Worm (Caenorhabditis elegans) whole organism, L2 larva: Measurements from ENCODE around the gene mdt-11.
"Not testable (repeated sequence)": the region's sequence is repeated elsewhere in the genome, so short reads cannot be mapped to it uniquely, and the experiment has no call there.

Source experiments
- C34F6.9 ChIP-seq: fragments of 150-350 bp; optimal IDR thresholded peaks from 2 replicates; lab custom pipeline; 2014; ENCODE audit warnings: missing biosample characterization, missing genetic modification characterization
- F13H6.1 ChIP-seq: sonication (generic microtip); optimal IDR thresholded peaks from 2 replicates; lab custom pipeline; 2016; ENCODE audit warnings: missing genetic modification characterization, missing compliant biosample characterization
- Y55F3AM.14 ChIP-seq: fragments of 200-800 bp; sonication (Bioruptor generic); optimal IDR thresholded peaks from 2 replicates; lab custom pipeline; 2018; ENCODE audit warnings: mild to moderate bottlenecking, missing genetic modification characterization, missing compliant biosample characterization
- ZK546.5 ChIP-seq: sonication (generic microtip); optimal IDR thresholded peaks from 2 replicates; lab custom pipeline; 2017; ENCODE audit warnings: missing biosample characterization, missing genetic modification characterization
- alr-1 ChIP-seq: fragments of 150-350 bp; optimal IDR thresholded peaks from 2 replicates; lab custom pipeline; 2014; ENCODE audit warnings: missing biosample characterization, missing genetic modification characterization
- ceh-82 ChIP-seq: fragments of 150-350 bp; optimal IDR thresholded peaks from 2 replicates; lab custom pipeline; 2014; ENCODE audit warnings: missing biosample characterization, missing genetic modification characterization
- crh-2 ChIP-seq: sonication (generic microtip); optimal IDR thresholded peaks from 2 replicates; lab custom pipeline; 2017; ENCODE audit warnings: missing biosample characterization, missing genetic modification characterization
- egl-27 ChIP-seq: sonication (generic microtip); optimal IDR thresholded peaks from 3 replicates; lab custom pipeline; 2017; ENCODE audit warnings: missing biosample characterization, missing genetic modification reagents, missing genetic modification characterization
- elt-1 ChIP-seq: fragments of 150-350 bp; optimal IDR thresholded peaks from 2 replicates; lab custom pipeline; 2014; ENCODE audit warnings: missing biosample characterization, missing genetic modification characterization
- fos-1 ChIP-seq: fragments of 150-350 bp; optimal IDR thresholded peaks from 2 replicates; lab custom pipeline; 2014; ENCODE audit warnings: missing biosample characterization, missing genetic modification characterization
- gmeb-1 ChIP-seq: fragments of 150-350 bp; optimal IDR thresholded peaks from 2 replicates; lab custom pipeline; 2014; ENCODE audit warnings: missing biosample characterization, missing genetic modification characterization
- lin-11 ChIP-seq: fragments of 150-350 bp; sonication (generic microtip); optimal IDR thresholded peaks from 2 replicates; lab custom pipeline; 2014; ENCODE audit warnings: missing biosample characterization, missing genetic modification characterization, inconsistent platforms, mixed read lengths
- lin-13 ChIP-seq: fragments of 150-350 bp; optimal IDR thresholded peaks from 2 replicates; lab custom pipeline; 2014; ENCODE audit warnings: missing biosample characterization, missing genetic modification reagents, missing genetic modification characterization
- lsy-2 ChIP-seq, 2 experiments: fragments of 150-350 bp in 1 of 2; sonication (generic microtip) in 1 of 2; optimal IDR thresholded peaks; 2 replicates each; lab custom pipeline; 2014 to 2017; ENCODE audit warnings: missing biosample characterization in 2 of 2, missing genetic modification characterization in 2 of 2
- mab-5 ChIP-seq: fragments of 150-350 bp; optimal IDR thresholded peaks from 2 replicates; lab custom pipeline; 2014; ENCODE audit warnings: missing biosample characterization, missing genetic modification characterization
- mbf-1 ChIP-seq: sonication (generic microtip); optimal IDR thresholded peaks from 2 replicates; lab custom pipeline; 2017; ENCODE audit warnings: missing biosample characterization, missing genetic modification characterization
- mdl-1 ChIP-seq, 2 experiments: fragments of 150-350 bp in 1 of 2; sonication (generic microtip) in 1 of 2; optimal IDR thresholded peaks; 2 replicates each; lab custom pipeline; 2017; ENCODE audit warnings: missing biosample characterization in 2 of 2, missing genetic modification characterization in 2 of 2
- nhr-11 ChIP-seq: fragments of 150-350 bp; optimal IDR thresholded peaks from 2 replicates; lab custom pipeline; 2014; ENCODE audit warnings: missing biosample characterization, missing genetic modification characterization
- nhr-12 ChIP-seq: fragments of 150-350 bp; optimal IDR thresholded peaks from 2 replicates; lab custom pipeline; 2014; ENCODE audit warnings: missing biosample characterization, missing genetic modification characterization
- nhr-129 ChIP-seq: fragments of 150-350 bp; optimal IDR thresholded peaks from 2 replicates; lab custom pipeline; 2014; ENCODE audit warnings: missing biosample characterization, missing genetic modification characterization
- nhr-21 ChIP-seq: fragments of 150-350 bp; optimal IDR thresholded peaks from 2 replicates; lab custom pipeline; 2014; ENCODE audit warnings: missing biosample characterization, missing genetic modification characterization
- nhr-23 ChIP-seq: fragments of 150-350 bp; optimal IDR thresholded peaks from 2 replicates; lab custom pipeline; 2014; ENCODE audit warnings: missing biosample characterization, missing genetic modification reagents, missing genetic modification characterization
- nhr-25 ChIP-seq: fragments of 150-350 bp; sonication (generic microtip); optimal IDR thresholded peaks from 3 replicates; lab custom pipeline; 2014; ENCODE audit warnings: missing biosample characterization, missing genetic modification characterization
- nhr-77 ChIP-seq: fragments of 150-350 bp; optimal IDR thresholded peaks from 2 replicates; lab custom pipeline; 2014; ENCODE audit warnings: missing biosample characterization, missing genetic modification characterization
- peb-1 ChIP-seq: fragments of 150-350 bp; optimal IDR thresholded peaks from 2 replicates; lab custom pipeline; 2014; ENCODE audit warnings: missing biosample characterization, missing genetic modification characterization
- sem-4 ChIP-seq: fragments of 150-350 bp; optimal IDR thresholded peaks from 2 replicates; lab custom pipeline; 2014; ENCODE audit warnings: missing biosample characterization, missing genetic modification reagents, missing genetic modification characterization
- sma-3 ChIP-seq: sonication (generic microtip); optimal IDR thresholded peaks from 2 replicates; lab custom pipeline; 2016; ENCODE audit warnings: missing genetic modification reagents, missing genetic modification characterization, missing compliant biosample characterization
- sma-9 ChIP-seq, 2 experiments: fragments of 150-350 bp in 1 of 2; sonication (generic microtip) in 1 of 2; optimal IDR thresholded peaks; 2 replicates each; lab custom pipeline; 2014 to 2016; ENCODE audit warnings: missing genetic modification characterization in 2 of 2, mild to moderate bottlenecking in 1 of 2, missing biosample characterization in 1 of 2, missing compliant biosample characterization in 1 of 2, missing genetic modification reagents in 1 of 2, moderate library complexity in 1 of 2
- snpc-4 ChIP-seq: fragments of 150-350 bp; optimal IDR thresholded peaks from 2 replicates; lab custom pipeline; 2014; ENCODE audit warnings: missing biosample characterization, missing genetic modification characterization
- unc-39 ChIP-seq: fragments of 150-350 bp; optimal IDR thresholded peaks from 2 replicates; lab custom pipeline; 2014; ENCODE audit warnings: missing biosample characterization, missing genetic modification characterization
- unc-55 ChIP-seq: fragments of 150-350 bp; sonication (generic microtip); optimal IDR thresholded peaks from 3 replicates; lab custom pipeline; 2014; ENCODE audit warnings: missing biosample characterization, missing genetic modification reagents, missing genetic modification characterization
- unc-62 ChIP-seq: fragments of 150-350 bp; optimal IDR thresholded peaks from 2 replicates; lab custom pipeline; 2014; ENCODE audit warnings: missing biosample characterization, missing genetic modification reagents, missing genetic modification characterization
- zag-1 ChIP-seq: fragments of 150-350 bp; optimal IDR thresholded peaks from 2 replicates; lab custom pipeline; 2014; ENCODE audit warnings: missing biosample characterization, missing genetic modification characterization
- ztf-11 ChIP-seq: sonication (generic microtip); optimal IDR thresholded peaks from 2 replicates; lab custom pipeline; 2017; ENCODE audit warnings: missing biosample characterization, missing genetic modification characterization
- ztf-4 ChIP-seq: fragments of 150-350 bp; optimal IDR thresholded peaks from 2 replicates; lab custom pipeline; 2014; ENCODE audit warnings: missing biosample characterization, missing genetic modification characterization

The mdt-11 gene

ce11 chrIII:5026366-5026765 lies 5.3 kb downstream of the mdt-11 start:
- TF ChIP-seq snpc-4 (tag; lab: Kevin White, UChicago), result no peak
- no peak for TF ChIP-seq ZK546.5 (tag; lab: Kevin White, UChicago)
- no peak for TF ChIP-seq lin-13 (GFP tag; lab: Kevin White, UChicago)
- no peak for TF ChIP-seq ceh-82 (tag; lab: Kevin White, UChicago)
- no peak for TF ChIP-seq alr-1 (tag; lab: Kevin White, UChicago)
- no peak for TF ChIP-seq F13H6.1
- TF ChIP-seq nhr-77 (tag; lab: Kevin White, UChicago), result no peak
- TF ChIP-seq mbf-1, result no peak
- no peak for TF ChIP-seq mab-5 (tag; lab: Kevin White, UChicago)

- TF ChIP-seq zag-1 (tag; lab: Kevin White, UChicago) (no peak), unc-39 (tag; lab: Kevin White, UChicago) (no peak), nhr-25 (peak; percentile 14)
Measured at ce11 chrIII:5027219-5027618, 6.2 kb downstream of the mdt-11 start.

DNA sequence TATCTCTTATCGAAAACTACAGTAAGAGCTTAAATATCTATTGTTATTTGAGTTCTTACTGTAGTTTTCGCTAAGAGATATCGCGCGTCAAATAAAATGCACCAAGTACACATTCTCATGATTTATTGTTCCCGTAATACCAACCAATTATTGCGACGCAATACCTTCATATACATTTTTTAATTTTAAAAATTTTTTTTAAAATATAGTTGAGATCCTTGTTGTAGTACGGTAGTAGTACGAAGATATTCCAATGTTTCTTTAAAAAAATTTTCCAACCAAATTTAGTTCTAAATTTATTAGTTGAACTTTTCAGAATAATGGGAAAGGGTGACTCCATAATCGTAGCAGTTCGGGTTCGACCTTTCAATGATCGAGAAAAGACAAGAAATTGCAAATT lies 9.6 kb downstream of the mdt-11 start, which contains the start of gene klp-6:
klp-6 (plus strand) TSS at position 301 of the 400 bp plus-strand sequence.
- no peak for TF ChIP-seq unc-62 (GFP tag; lab: Kevin White, UChicago)

DNA sequence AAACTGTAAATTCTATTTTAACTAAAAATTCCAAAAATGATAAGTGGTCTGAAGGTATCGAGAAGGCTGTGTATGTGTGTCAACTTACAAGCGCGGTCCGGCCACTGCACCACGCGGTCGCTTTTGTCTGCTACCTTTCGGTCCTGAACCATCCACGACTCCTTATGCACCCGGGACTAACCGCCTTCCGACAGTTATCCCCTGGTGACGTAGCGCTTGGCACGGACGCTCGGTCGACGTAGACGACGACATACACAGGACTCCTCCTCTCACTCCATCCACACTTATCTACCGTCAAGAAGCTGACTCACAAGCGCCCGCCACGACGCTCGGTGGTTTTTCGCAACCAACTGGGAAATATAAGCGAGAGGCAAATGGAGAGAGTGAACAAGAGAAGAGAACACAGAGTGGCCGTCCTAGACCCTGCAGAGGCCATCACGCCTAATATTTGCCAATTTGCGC lies 10.4 kb downstream of the mdt-11 start:
- peak; percentile 70 for TF ChIP-seq Y55F3AM.14 (GFP tag; lab: Kevin White, UChicago)
- peak; percentile 28 for TF ChIP-seq ztf-4 (tag; lab: Kevin White, UChicago)
- TF ChIP-seq C34F6.9 (tag; lab: Kevin White, UChicago), result peak; percentile 30
- peak; percentile 47 for TF ChIP-seq sem-4 (tag; lab: Kevin White, UChicago)
- TF ChIP-seq crh-2 (tag; lab: Kevin White, UChicago), result peak; percentile 77
- peak; percentile 88 for TF ChIP-seq fos-1
- peak; percentile 7 for TF ChIP-seq mab-5 (tag; lab: Kevin White, UChicago)
- TF ChIP-seq egl-27 (tag; lab: Kevin White, UChicago), result peak; percentile 24
- peak; percentile 89 for TF ChIP-seq F13H6.1
- TF ChIP-seq lin-11, result peak; percentile 49
- TF ChIP-seq sma-9 (GFP tag; optimal IDR thresholded peaks at IDR 0.05; lab: Kevin White, UChicago), result peak; percentile 50
- TF ChIP-seq sma-9 (tag; optimal IDR thresholded peaks at IDR 0.05; lab: Kevin White, UChicago), result not testable (repeated sequence)
- TF ChIP-seq unc-55 (GFP tag; lab: Kevin White, UChicago), result peak; percentile 45
- TF ChIP-seq nhr-129 (tag; lab: Kevin White, UChicago), result peak; percentile 49
- peak in 1 of 2 experiments; percentile 43 for TF ChIP-seq mdl-1 (tag; optimal IDR thresholded peaks at IDR 0.05; lab: Kevin White, UChicago)
- TF ChIP-seq snpc-4 (tag; lab: Kevin White, UChicago), result peak; percentile 27
- peak; percentile 66 to 72 for TF ChIP-seq lsy-2 (tag; optimal IDR thresholded peaks at IDR 0.05; lab: Kevin White, UChicago)
- peak; percentile 47 for TF ChIP-seq gmeb-1 (tag; lab: Kevin White, UChicago)
- peak; percentile 77 for TF ChIP-seq nhr-21 (tag; lab: Kevin White, UChicago)
- TF ChIP-seq sma-3 (GFP tag; lab: Kevin White, UChicago), result peak; percentile 75
- TF ChIP-seq lin-13 (GFP tag; lab: Kevin White, UChicago), result peak; percentile 76
- peak; percentile 50 for TF ChIP-seq nhr-25

ce11 chrIII:5036158-5036557 lies 15.1 kb downstream of the mdt-11 start, which contains the start of gene C45G9.6:
C45G9.6 (plus strand) TSS chrIII:5036458.
- no peak for TF ChIP-seq nhr-12

- TF ChIP-seq nhr-23 (tag; lab: Kevin White, UChicago) (no peak), gmeb-1 (tag; lab: Kevin White, UChicago) (no peak), nhr-11 (no peak), ZK546.5 (tag; lab: Kevin White, UChicago) (no peak), peb-1 (tag; lab: Kevin White, UChicago) (no peak), crh-2 (tag; lab: Kevin White, UChicago) (no peak), mab-5 (tag; lab: Kevin White, UChicago) (no peak), elt-1 (tag; lab: Kevin White, UChicago) (no peak), egl-27 (tag; lab: Kevin White, UChicago) (no peak), ztf-11 (tag; lab: Kevin White, UChicago) (no peak), Y55F3AM.14 (GFP tag; lab: Kevin White, UChicago) (no peak)
- TF ChIP-seq, all 48 proteins: peak for 0
Measured at ce11 chrIII:5042112-5042511, 21.1 kb downstream of the mdt-11 start, which contains the start of gene nlp-43. nlp-43 (plus strand) TSS chrIII:5042412.
